Worm (Caenorhabditis elegans) whole organism, L4 larva: Measurements from ENCODE around the gene qars-1.
A peak's percentile ranks its signal among the peaks of the same experiment; 100 is the strongest.

Source experiments
- F10B5.3 ChIP-seq: sonication (generic microtip); optimal IDR thresholded peaks from 2 replicates; lab custom pipeline; 2016; ENCODE audit warnings: mild to moderate bottlenecking, missing genetic modification characterization, missing compliant biosample characterization
- F49E8.2 ChIP-seq: sonication (generic microtip); optimal IDR thresholded peaks from 2 replicates; lab custom pipeline; 2016; ENCODE audit warnings: missing compliant biosample characterization, mild to moderate bottlenecking, missing genetic modification characterization, borderline replicate concordance
- R02D3.7 ChIP-seq: fragments of 150-350 bp; sonication (generic microtip); optimal IDR thresholded peaks from 3 replicates; lab custom pipeline; 2014; ENCODE audit warnings: missing biosample characterization, missing genetic modification characterization
- T26A8.4 ChIP-seq: fragments of 200-800 bp; sonication (Bioruptor generic); IDR thresholded peaks from 2 replicates; pipeline ENCODE4 v1.3.6; 2022; ENCODE audit warnings: missing genetic modification characterization, missing compliant biosample characterization
- Y105C5A.15 ChIP-seq: fragments of 200-800 bp; sonication (Bioruptor generic); IDR thresholded peaks from 2 replicates; pipeline ENCODE4 v1.3.6; 2022; ENCODE audit warnings: missing genetic modification characterization, missing compliant biosample characterization
- ZK337.2 ChIP-seq: fragments of 200-800 bp; sonication (Bioruptor generic); IDR thresholded peaks from 2 replicates; pipeline ENCODE4 v1.3.6; 2022; ENCODE audit warnings: missing genetic modification reagents, missing genetic modification characterization, missing compliant biosample characterization
- aha-1 ChIP-seq: fragments of 150-350 bp; peaks from one replicate; lab custom pipeline; 2014; ENCODE audit warnings: missing biosample characterization, missing genetic modification characterization
- arid-1 ChIP-seq: fragments of 200-800 bp; sonication (Bioruptor generic); conservative IDR thresholded peaks from 2 replicates; pipeline ENCODE4 v1.3.6; 2022; ENCODE audit warnings: missing genetic modification reagents, missing genetic modification characterization, missing compliant biosample characterization
- attf-4 ChIP-seq: sonication (generic microtip); optimal IDR thresholded peaks from 3 replicates; lab custom pipeline; 2017; ENCODE audit warnings: missing biosample characterization, missing genetic modification characterization
- ceh-20 ChIP-seq: fragments of 200-800 bp; sonication (Bioruptor generic); IDR thresholded peaks from 2 replicates; pipeline ENCODE4 v1.3.6; 2022; ENCODE audit warnings: missing genetic modification reagents, missing genetic modification characterization, missing compliant biosample characterization
- ceh-28 ChIP-seq: fragments of 150-350 bp; optimal IDR thresholded peaks from 2 replicates; lab custom pipeline; 2014; ENCODE audit warnings: missing biosample characterization, missing genetic modification reagents, missing genetic modification characterization
- ceh-32 ChIP-seq: sonication (generic microtip); optimal IDR thresholded peaks from 2 replicates; lab custom pipeline; 2016; ENCODE audit warnings: mild to moderate bottlenecking, missing genetic modification characterization, missing compliant biosample characterization; ENCODE audit not compliant: poor library complexity
- ceh-82 ChIP-seq: sonication (generic microtip); optimal IDR thresholded peaks from 2 replicates; lab custom pipeline; 2017; ENCODE audit warnings: missing biosample characterization, missing genetic modification characterization
- ces-1 ChIP-seq: fragments of 150-350 bp; sonication (generic microtip); optimal IDR thresholded peaks from 4 replicates; lab custom pipeline; 2014; ENCODE audit warnings: missing biosample characterization, missing genetic modification reagents, missing genetic modification characterization
- ctbp-1 ChIP-seq: fragments of 200-800 bp; sonication (Bioruptor generic); IDR thresholded peaks from 2 replicates; pipeline ENCODE4 v1.3.6; 2022; ENCODE audit warnings: missing genetic modification reagents, missing genetic modification characterization, missing compliant biosample characterization
- daf-19 ChIP-seq: fragments of 200-800 bp; sonication (Bioruptor generic); conservative IDR thresholded peaks from 2 replicates; pipeline ENCODE4 v1.3.6; 2022; ENCODE audit warnings: missing genetic modification characterization, missing compliant biosample characterization
- daf-8 ChIP-seq: fragments of 200-800 bp; sonication (Bioruptor generic); IDR thresholded peaks from 2 replicates; pipeline ENCODE4 v1.3.6; 2022; ENCODE audit warnings: missing genetic modification characterization, missing compliant biosample characterization
- dmd-8 ChIP-seq: fragments of 200-800 bp; sonication (Bioruptor generic); IDR thresholded peaks from 2 replicates; pipeline ENCODE4 v1.3.6; 2022; ENCODE audit warnings: missing genetic modification characterization, missing compliant biosample characterization
- duxl-1 ChIP-seq: sonication (generic microtip); optimal IDR thresholded peaks from 2 replicates; lab custom pipeline; 2016; ENCODE audit warnings: mild to moderate bottlenecking, missing genetic modification characterization, moderate library complexity, missing compliant biosample characterization; ENCODE audit not compliant: poor library complexity
- fkh-10 ChIP-seq: fragments of 150-350 bp; optimal IDR thresholded peaks from 2 replicates; lab custom pipeline; 2014; ENCODE audit warnings: missing biosample characterization, missing genetic modification reagents, missing genetic modification characterization
- gei-8 ChIP-seq: fragments of 200-800 bp; sonication (Bioruptor generic); optimal IDR thresholded peaks from 2 replicates; lab custom pipeline; 2018; ENCODE audit warnings: mild to moderate bottlenecking, missing genetic modification characterization, missing compliant biosample characterization
- hlh-30 ChIP-seq: sonication (generic microtip); optimal IDR thresholded peaks from 2 replicates; lab custom pipeline; 2017; ENCODE audit warnings: antibody characterized with exemption, mild to moderate bottlenecking, missing genetic modification characterization, missing compliant biosample characterization; ENCODE audit not compliant: insufficient read depth
- hmg-1.1 ChIP-seq: fragments of 200-800 bp; sonication (Bioruptor generic); IDR thresholded peaks from 2 replicates; pipeline ENCODE4 v1.3.6; 2022; ENCODE audit warnings: missing genetic modification reagents, missing genetic modification characterization, missing compliant biosample characterization
- lim-7 ChIP-seq: fragments of 200-800 bp; sonication (Bioruptor generic); IDR thresholded peaks from 2 replicates; pipeline ENCODE4 v1.3.6; 2022; ENCODE audit warnings: missing genetic modification characterization, missing compliant biosample characterization
- lin-1 ChIP-seq: fragments of 200-800 bp; sonication (Bioruptor generic); IDR thresholded peaks from 2 replicates; pipeline ENCODE4 v1.3.6; 2022; ENCODE audit warnings: missing genetic modification reagents, missing genetic modification characterization, missing compliant biosample characterization
- lin-15B ChIP-seq: fragments of 150-350 bp; sonication (generic microtip); optimal IDR thresholded peaks from 3 replicates; lab custom pipeline; 2014; ENCODE audit warnings: missing biosample characterization, missing genetic modification characterization
- lin-38 ChIP-seq: fragments of 200-800 bp; sonication (Bioruptor generic); IDR thresholded peaks from 2 replicates; pipeline ENCODE4 v1.3.6; 2022; ENCODE audit warnings: missing genetic modification reagents, missing genetic modification characterization, missing compliant biosample characterization
- lin-39 ChIP-seq: fragments of 150-350 bp; optimal IDR thresholded peaks from 2 replicates; lab custom pipeline; 2014; ENCODE audit warnings: missing biosample characterization, missing genetic modification reagents, missing genetic modification characterization
- lsy-2 ChIP-seq, 2 experiments: fragments of 150-350 bp in 1 of 2; sonication (generic microtip) in 1 of 2; optimal IDR thresholded peaks; 2 replicates each; lab custom pipeline; 2014 to 2017; ENCODE audit warnings: missing biosample characterization in 2 of 2, missing genetic modification characterization in 2 of 2
- madf-5 ChIP-seq, 2 experiments: fragments of 200-800 bp; sonication (Bioruptor generic); IDR thresholded peaks; 2 replicates each; pipeline ENCODE4 v1.3.6; 2022; ENCODE audit warnings: missing compliant biosample characterization in 2 of 2, missing genetic modification characterization in 2 of 2
- mdl-1 ChIP-seq, 2 experiments: fragments of 150-350 bp in 1 of 2; sonication (generic microtip) in 1 of 2; optimal IDR thresholded peaks; 2 replicates each; lab custom pipeline; 2014 to 2017; ENCODE audit warnings: missing biosample characterization in 2 of 2, missing genetic modification characterization in 2 of 2
- mdt-29 ChIP-seq: fragments of 200-800 bp; sonication (Bioruptor generic); IDR thresholded peaks from 2 replicates; pipeline ENCODE4 v1.3.6; 2022; ENCODE audit warnings: missing genetic modification reagents, missing genetic modification characterization, missing compliant biosample characterization
- mep-1 ChIP-seq: fragments of 150-350 bp; sonication (generic microtip); optimal IDR thresholded peaks from 3 replicates; lab custom pipeline; 2014; ENCODE audit warnings: missing biosample characterization, missing genetic modification characterization
- mxl-2 ChIP-seq: fragments of 200-800 bp; sonication (Bioruptor generic); conservative IDR thresholded peaks from 2 replicates; pipeline ENCODE4 v1.3.6; 2022; ENCODE audit warnings: missing genetic modification reagents, missing genetic modification characterization, missing compliant biosample characterization
- nhr-41 ChIP-seq: fragments of 200-800 bp; sonication (Bioruptor generic); IDR thresholded peaks from 2 replicates; pipeline ENCODE4 v1.3.6; 2022; ENCODE audit warnings: missing genetic modification reagents, missing genetic modification characterization, missing compliant biosample characterization
- nhr-48 ChIP-seq: sonication (generic microtip); optimal IDR thresholded peaks from 2 replicates; lab custom pipeline; 2016; ENCODE audit warnings: mild to moderate bottlenecking, missing genetic modification characterization, missing compliant biosample characterization
- nhr-77 ChIP-seq: fragments of 150-350 bp; optimal IDR thresholded peaks from 2 replicates; lab custom pipeline; 2014; ENCODE audit warnings: missing biosample characterization, missing genetic modification characterization
- pqm-1 ChIP-seq: sonication (generic microtip); optimal IDR thresholded peaks from 2 replicates; lab custom pipeline; 2017; ENCODE audit warnings: missing biosample characterization, missing genetic modification characterization
- rbr-2 ChIP-seq: sonication (generic microtip); optimal IDR thresholded peaks from 2 replicates; lab custom pipeline; 2016; ENCODE audit warnings: missing genotype, missing genetic modification characterization, missing compliant biosample characterization
- set-16 ChIP-seq: fragments of 200-800 bp; sonication (Bioruptor generic); IDR thresholded peaks from 2 replicates; pipeline ENCODE4 v1.3.6; 2022; ENCODE audit warnings: missing genetic modification reagents, missing genetic modification characterization, missing compliant biosample characterization
- snpc-1.2 ChIP-seq: fragments of 200-800 bp; sonication (Bioruptor generic); IDR thresholded peaks from 2 replicates; pipeline ENCODE4 v1.3.6; 2022; ENCODE audit warnings: missing genetic modification reagents, missing genetic modification characterization, missing compliant biosample characterization
- spr-1 ChIP-seq: sonication (generic microtip); optimal IDR thresholded peaks from 2 replicates; lab custom pipeline; 2016; ENCODE audit warnings: mild to moderate bottlenecking, missing genetic modification characterization, missing compliant biosample characterization
- tra-1 ChIP-seq: fragments of 200-800 bp; sonication (Bioruptor generic); IDR thresholded peaks from 2 replicates; pipeline ENCODE4 v1.3.6; 2022; ENCODE audit warnings: missing genetic modification reagents, missing genetic modification characterization, missing compliant biosample characterization
- unc-62 ChIP-seq, 3 experiments: fragments of 150-350 bp in 1 of 3; sonication (generic microtip); optimal IDR thresholded peaks in 2 of 3; peaks in 1 of 3; 1 replicate in 1 of 3; 2 replicates in 2 of 3; lab custom pipeline; 2014 to 2017; ENCODE audit warnings: missing biosample characterization in 3 of 3, missing genetic modification characterization in 3 of 3, missing genetic modification reagents in 3 of 3, missing genotype in 1 of 3
- vab-7 ChIP-seq: fragments of 200-800 bp; sonication (Bioruptor generic); IDR thresholded peaks from 2 replicates; pipeline ENCODE4 v1.3.6; 2022; ENCODE audit warnings: missing genetic modification reagents, missing genetic modification characterization, missing compliant biosample characterization
- zfp-2 ChIP-seq: sonication (generic microtip); optimal IDR thresholded peaks from 2 replicates; lab custom pipeline; 2016; ENCODE audit warnings: mild to moderate bottlenecking, missing genetic modification characterization, missing compliant biosample characterization
- ztf-11 ChIP-seq: fragments of 150-350 bp; optimal IDR thresholded peaks from 2 replicates; lab custom pipeline; 2014; ENCODE audit warnings: missing biosample characterization, missing genetic modification characterization

The qars-1 gene

ce11 chrIV:15049288-15050094 lies 36.5 kb upstream of the qars-1 start (continued):
- TF ChIP-seq F49E8.2 (tag; lab: Kevin White, UChicago) (no peak), mdt-29 (GFP tag; lab: Robert Waterston, UW) (no peak), lsy-2 (tag; optimal IDR thresholded peaks at IDR 0.05; lab: Kevin White, UChicago) (no peak), ztf-11 (tag; lab: Kevin White, UChicago) (no peak), arid-1 (GFP tag; lab: Robert Waterston, UW) (no peak), ceh-82 (tag; lab: Kevin White, UChicago) (no peak), duxl-1 (tag; lab: Kevin White, UChicago) (peak; percentile 6), dmd-8 (GFP tag; lab: Robert Waterston, UW) (no peak), daf-8 (GFP tag; lab: Robert Waterston, UW) (no peak), pqm-1 (no peak), rbr-2 (tag; lab: Kevin White, UChicago) (no peak), daf-19 (GFP tag; lab: Robert Waterston, UW) (no peak), lin-39 (tag; lab: Kevin White, UChicago) (no peak), ZK337.2 (no peak), Y105C5A.15 (GFP tag; lab: Robert Waterston, UW) (no peak), mdl-1 (tag; optimal IDR thresholded peaks at IDR 0.05; lab: Kevin White, UChicago) (no peak), gei-8 (GFP tag; lab: Kevin White, UChicago) (no peak), fkh-10 (GFP tag; lab: Kevin White, UChicago) (no peak), lin-1 (GFP tag; lab: Robert Waterston, UW) (no peak), lin-15B (tag; lab: Kevin White, UChicago) (no peak), T26A8.4 (GFP tag; lab: Robert Waterston, UW) (0 out of 2 replicates have a peak, but pooled peaks have one; percentile 25), ceh-28 (tag; lab: Kevin White, UChicago) (no peak), ces-1 (GFP tag; lab: Kevin White, UChicago) (no peak), ctbp-1 (no peak), ceh-32 (tag; lab: Kevin White, UChicago) (no peak), nhr-48 (tag; lab: Kevin White, UChicago) (no peak), nhr-77 (tag; lab: Kevin White, UChicago) (no peak), spr-1 (tag; lab: Kevin White, UChicago) (no peak), ceh-20 (GFP tag; lab: Robert Waterston, UW) (no peak), hlh-30 (tag; lab: Kevin White, UChicago) (no peak), nhr-41 (GFP tag; lab: Robert Waterston, UW) (no peak), set-16 (no peak), attf-4 (tag; lab: Kevin White, UChicago) (no peak), R02D3.7 (no peak), mep-1 (tag; lab: Kevin White, UChicago) (no peak)

- TF ChIP-seq snpc-1.2 (GFP tag; lab: Robert Waterston, UW) (peak; percentile 54), lin-38 (GFP tag; lab: Robert Waterston, UW) (peak; percentile 56)
Measured at ce11 chrIV:15047940-15048339, 35.0 kb upstream of the qars-1 start.

DNA sequence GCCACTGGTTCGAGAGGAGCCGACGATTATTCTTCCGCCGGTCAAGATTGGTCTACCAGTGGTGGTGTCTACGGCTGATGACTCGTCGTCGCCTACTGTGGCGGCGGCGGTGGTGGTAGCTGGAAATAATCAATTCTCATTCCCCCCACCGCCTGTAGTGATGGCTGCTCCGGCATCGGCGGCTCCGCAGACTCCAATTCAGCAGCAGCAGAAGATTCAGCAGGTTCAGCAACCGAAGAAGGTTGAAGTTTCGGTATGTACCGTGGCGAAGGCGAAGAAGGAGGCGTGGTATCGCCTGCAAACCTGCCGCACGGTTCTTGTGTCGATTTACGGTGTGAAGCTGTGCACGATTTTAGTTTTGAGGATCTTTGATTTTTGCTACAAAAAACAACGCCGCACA lies 33.2 kb upstream of the qars-1 start:
- TF ChIP-seq F10B5.3 (tag; lab: Kevin White, UChicago) = no peak
- TF ChIP-seq mxl-2 = no peak
- TF ChIP-seq set-16 = peak; percentile 78
- TF ChIP-seq vab-7 (GFP tag; lab: Robert Waterston, UW) = no peak
- no peak for TF ChIP-seq ceh-32 (tag; lab: Kevin White, UChicago)
- no peak for TF ChIP-seq lim-7 (GFP tag; lab: Robert Waterston, UW)
- TF ChIP-seq zfp-2 = no peak
- TF ChIP-seq madf-5 (GFP tag; IDR thresholded peaks at IDR 0.05; lab: Robert Waterston, UW) = 0 out of 4 replicates have a peak, but pooled peaks of 1 of the 2 experiments have one; percentile 1
- 0 out of 2 replicates have a peak, but pooled peaks have one; percentile 7 for TF ChIP-seq hmg-1.1 (GFP tag; lab: Robert Waterston, UW)
- 0 out of 2 replicates have a peak, but pooled peaks have one; percentile 41 for TF ChIP-seq snpc-1.2 (GFP tag; lab: Robert Waterston, UW)
- no peak for TF ChIP-seq unc-62 (GFP tag; optimal IDR thresholded peaks at IDR 0.05 in 1 of 2; lab: Kevin White, UChicago)
- no peak for TF ChIP-seq unc-62 (tag; optimal IDR thresholded peaks at IDR 0.05; lab: Kevin White, UChicago)
- TF ChIP-seq tra-1 (GFP tag; lab: Robert Waterston, UW) = no peak
- TF ChIP-seq aha-1 (tag; lab: Kevin White, UChicago) = peak; percentile 57
